Fruit fly (Drosophila melanogaster): ENCODE data around the gene Alh.

Alh gene

dm6 chr3R:7083750-7084149, 40.2 kb downstream of the Alh start:
- TF ChIP-seq psq (optimal IDR thresholded peaks at IDR 0.05) (no peak), Sin3A (optimal IDR thresholded peaks at IDR 0.05) (no peak), h (optimal IDR thresholded peaks at IDR 0.05) (no peak), insv (optimal IDR thresholded peaks at IDR 0.05) (no peak), ttk (optimal IDR thresholded peaks at IDR 0.05) (no peak), Myc (optimal IDR thresholded peaks at IDR 0.05) (no peak)

- TF ChIP-seq psq (optimal IDR thresholded peaks at IDR 0.05) = no peak
- TF ChIP-seq insv (optimal IDR thresholded peaks at IDR 0.05) = no peak
- TF ChIP-seq h (optimal IDR thresholded peaks at IDR 0.05) = no peak
- no peak for TF ChIP-seq ttk (optimal IDR thresholded peaks at IDR 0.05)
- no peak for TF ChIP-seq Myc (optimal IDR thresholded peaks at IDR 0.05)
- no peak for TF ChIP-seq Sin3A (optimal IDR thresholded peaks at IDR 0.05)
Measured at dm6 chr3R:7081972-7082371, 42.0 kb downstream of the Alh start, which contains the start of gene Dpck. Gene Dpck (plus strand): TSS chr3R:7082182.

- TF ChIP-seq psq (optimal IDR thresholded peaks at IDR 0.05) (no peak), insv (optimal IDR thresholded peaks at IDR 0.05) (no peak), Sin3A (optimal IDR thresholded peaks at IDR 0.05) (no peak), Myc (optimal IDR thresholded peaks at IDR 0.05) (no peak), h (optimal IDR thresholded peaks at IDR 0.05) (no peak), ttk (optimal IDR thresholded peaks at IDR 0.05) (no peak)
Measured at dm6 chr3R:7080157-7080916, 43.6 kb downstream of the Alh start, which contains the start of gene Ref1. Gene Ref1 (minus strand): TSS chr3R:7080387.

dm6 chr3R:7079718-7080117, 44.3 kb downstream of the Alh start:
- TF ChIP-seq ttk (optimal IDR thresholded peaks at IDR 0.05) (no peak), Sin3A (optimal IDR thresholded peaks at IDR 0.05) (no peak), psq (optimal IDR thresholded peaks at IDR 0.05) (no peak)

dm6 chr3R:7076293-7076981, 47.5 kb downstream of the Alh start:
- TF ChIP-seq psq (optimal IDR thresholded peaks at IDR 0.05) (no peak), Myc (optimal IDR thresholded peaks at IDR 0.05) (no peak), Sin3A (optimal IDR thresholded peaks at IDR 0.05) (no peak), insv (optimal IDR thresholded peaks at IDR 0.05) (no peak)

dm6 chr3R:7075712-7076183, 48.2 kb downstream of the Alh start:
- peak; percentile 55 for TF ChIP-seq ttk (optimal IDR thresholded peaks at IDR 0.05)
- no peak for TF ChIP-seq h (optimal IDR thresholded peaks at IDR 0.05)

- TF ChIP-seq Sin3A (optimal IDR thresholded peaks at IDR 0.05) (no peak), psq (optimal IDR thresholded peaks at IDR 0.05) (no peak)
Measured at dm6 chr3R:7075115-7075425, 48.9 kb downstream of the Alh start.

dm6 chr3R:7074297-7075114, 49.5 kb downstream of the Alh start, which contains the start of the genes Ufl1 and CG1943:
Gene Ufl1 (minus strand): TSS chr3R:7074452.
Gene CG1943 (plus strand): TSS chr3R:7074859.
- TF ChIP-seq h (optimal IDR thresholded peaks at IDR 0.05) (no peak), ttk (optimal IDR thresholded peaks at IDR 0.05) (no peak), psq (optimal IDR thresholded peaks at IDR 0.05) (no peak), insv (optimal IDR thresholded peaks at IDR 0.05) (no peak), Sin3A (optimal IDR thresholded peaks at IDR 0.05) (no peak), Myc (optimal IDR thresholded peaks at IDR 0.05) (no peak)

dm6 chr3R:7067092-7067491, 56.9 kb downstream of the Alh start, which contains the start of the genes CG1105 and CG1965:
Gene CG1105 (minus strand): TSS chr3R:7067136.
Gene CG1965 (plus strand): TSS chr3R:7067401.
- TF ChIP-seq Myc (optimal IDR thresholded peaks at IDR 0.05) (no peak), psq (optimal IDR thresholded peaks at IDR 0.05) (no peak), h (optimal IDR thresholded peaks at IDR 0.05) (no peak), Sin3A (optimal IDR thresholded peaks at IDR 0.05) (no peak), insv (optimal IDR thresholded peaks at IDR 0.05) (no peak), ttk (optimal IDR thresholded peaks at IDR 0.05) (no peak)

dm6 chr3R:7066267-7066666, 57.7 kb downstream of the Alh start:
- TF ChIP-seq insv (optimal IDR thresholded peaks at IDR 0.05) (no peak), h (optimal IDR thresholded peaks at IDR 0.05) (no peak), psq (optimal IDR thresholded peaks at IDR 0.05) (no peak)

- no peak for TF ChIP-seq psq (optimal IDR thresholded peaks at IDR 0.05)
- TF ChIP-seq Sin3A (optimal IDR thresholded peaks at IDR 0.05) = no peak
- TF ChIP-seq h (optimal IDR thresholded peaks at IDR 0.05) = no peak
- no peak for TF ChIP-seq Myc (optimal IDR thresholded peaks at IDR 0.05)
- no peak for TF ChIP-seq ttk (optimal IDR thresholded peaks at IDR 0.05)
- TF ChIP-seq insv (optimal IDR thresholded peaks at IDR 0.05) = no peak
Measured at dm6 chr3R:7061875-7062274, 62.1 kb downstream of the Alh start, which contains the start of gene Mst84B. Gene Mst84B (plus strand): TSS chr3R:7062175.

- TF ChIP-seq psq (optimal IDR thresholded peaks at IDR 0.05) (no peak), Myc (optimal IDR thresholded peaks at IDR 0.05) (no peak), ttk (optimal IDR thresholded peaks at IDR 0.05) (no peak), insv (optimal IDR thresholded peaks at IDR 0.05) (no peak), h (optimal IDR thresholded peaks at IDR 0.05) (no peak), Sin3A (optimal IDR thresholded peaks at IDR 0.05) (no peak)
Measured at dm6 chr3R:7060467-7060866, 63.5 kb downstream of the Alh start, which contains the start of gene djl. Gene djl (plus strand): TSS chr3R:7060767.
